Fruit fly (Drosophila melanogaster) whole organism, embryonic: ENCODE measurements around the gene CG5050.

ENCODE experiments used
- BtbVII ChIP-seq: fragments of 200-800 bp; sonication (Bioruptor generic); optimal IDR thresholded peaks from 3 replicates; lab custom pipeline; 2017; ENCODE audit warnings: missing biosample characterization, mild to moderate bottlenecking, missing genetic modification characterization
- C15 ChIP-seq: fragments of 200-800 bp; sonication (Bioruptor generic); IDR thresholded peaks from 3 replicates; pipeline ENCODE4 v1.3.6; 2022; ENCODE audit warnings: missing biosample characterization, missing genetic modification characterization
- CG10147 ChIP-seq: fragments of 200-800 bp; sonication (Bioruptor generic); optimal IDR thresholded peaks from 2 replicates; lab custom pipeline; 2019; ENCODE audit warnings: missing biosample characterization, mild to moderate bottlenecking, missing genetic modification characterization, moderate library complexity
- CG10462 ChIP-seq: fragments of 200-800 bp; sonication (Bioruptor generic); optimal IDR thresholded peaks from 2 replicates; lab custom pipeline; 2016; ENCODE audit warnings: missing biosample characterization, missing genetic modification characterization
- CG11456 ChIP-seq: fragments of 200-800 bp; sonication (Bioruptor generic); IDR thresholded peaks from 3 replicates; pipeline ENCODE4 v1.3.6; 2022; ENCODE audit warnings: missing biosample characterization, missing genetic modification characterization
- CG11504 ChIP-seq: fragments of 200-800 bp; sonication (Bioruptor generic); optimal IDR thresholded peaks from 3 replicates; lab custom pipeline; 2019; ENCODE audit warnings: missing biosample characterization, mild to moderate bottlenecking, missing genetic modification characterization, moderate library complexity
- CG14710 ChIP-seq: fragments of 200-800 bp; sonication (Bioruptor generic); optimal IDR thresholded peaks from 3 replicates; lab custom pipeline; 2019; ENCODE audit warnings: missing biosample characterization, mild to moderate bottlenecking, missing genetic modification characterization, moderate library complexity
- CG15269 ChIP-seq: fragments of 200-800 bp; sonication (Bioruptor generic); optimal IDR thresholded peaks from 2 replicates; lab custom pipeline; 2018; ENCODE audit warnings: missing biosample characterization, mild to moderate bottlenecking, missing genetic modification characterization, moderate library complexity
- CG2129 ChIP-seq: fragments of 200-800 bp; sonication (Bioruptor generic); IDR thresholded peaks from 2 replicates; pipeline ENCODE4 v1.3.6; 2022; ENCODE audit warnings: missing biosample characterization, missing genetic modification characterization; ENCODE audit not compliant: partially characterized antibody
- CG2889 ChIP-seq: fragments of 200-800 bp; sonication (Bioruptor generic); IDR thresholded peaks from 3 replicates; pipeline ENCODE4 v1.3.6; 2022; ENCODE audit warnings: missing biosample characterization, missing genetic modification characterization
- CG31224 ChIP-seq: fragments of 200-800 bp; sonication (Bioruptor generic); IDR thresholded peaks from 2 replicates; pipeline ENCODE4 v1.3.6; 2022; ENCODE audit warnings: missing biosample characterization, missing genetic modification characterization
- CG33213 ChIP-seq: fragments of 200-800 bp; sonication (Bioruptor generic); optimal IDR thresholded peaks from 3 replicates; lab custom pipeline; 2016; ENCODE audit warnings: missing biosample characterization, missing genetic modification characterization
- CG34376 ChIP-seq: fragments of 200-800 bp; sonication (Bioruptor generic); optimal IDR thresholded peaks from 2 replicates; lab custom pipeline; 2018; ENCODE audit warnings: missing biosample characterization, mild to moderate bottlenecking, missing genetic modification characterization
- CG3995 ChIP-seq: fragments of 200-800 bp; sonication (Bioruptor generic); optimal IDR thresholded peaks from 3 replicates; lab custom pipeline; 2016; ENCODE audit warnings: missing biosample characterization, missing genetic modification characterization
- CG6689 ChIP-seq: fragments of 200-800 bp; sonication (Bioruptor generic); IDR thresholded peaks from 2 replicates; pipeline ENCODE4 v1.3.6; 2022; ENCODE audit warnings: missing biosample characterization, missing genetic modification characterization
- CG7372 ChIP-seq: fragments of 200-800 bp; sonication (Bioruptor generic); IDR thresholded peaks from 2 replicates; pipeline ENCODE4 v1.3.6; 2022; ENCODE audit warnings: missing biosample characterization, missing genetic modification characterization
- CG7987 ChIP-seq: fragments of 200-800 bp; sonication (Bioruptor generic); optimal IDR thresholded peaks from 2 replicates; lab custom pipeline; 2018; ENCODE audit warnings: missing biosample characterization, mild to moderate bottlenecking, missing genetic modification characterization, moderate library complexity
- CG8359 ChIP-seq: fragments of 200-800 bp; sonication (Bioruptor generic); optimal IDR thresholded peaks from 2 replicates; lab custom pipeline; 2017; ENCODE audit warnings: missing biosample characterization, mild to moderate bottlenecking, missing genetic modification characterization, borderline replicate concordance
- D ChIP-seq, 2 experiments: fragments of 200-800 bp in 1 of 2; fragments of >200 bp in 1 of 2; sonication (Bioruptor generic) in 1 of 2; optimal IDR thresholded peaks; 2 replicates in 1 of 2; 3 replicates in 1 of 2; lab custom pipeline; 2017; ENCODE audit warnings: mild to moderate bottlenecking in 1 of 2, missing biosample characterization in 1 of 2, missing genetic modification characterization in 1 of 2, missing genetic modification reagents in 1 of 2
- Dad ChIP-seq: fragments of 200-800 bp; sonication (Bioruptor generic); optimal IDR thresholded peaks from 3 replicates; lab custom pipeline; 2016; ENCODE audit warnings: missing biosample characterization, missing genetic modification characterization
- Dek ChIP-seq: fragments of 200-800 bp; sonication (Bioruptor generic); optimal IDR thresholded peaks from 3 replicates; lab custom pipeline; 2019; ENCODE audit warnings: missing biosample characterization, mild to moderate bottlenecking, missing genetic modification characterization, moderate library complexity
- Dip3 ChIP-seq: fragments of 200-800 bp; sonication (Bioruptor generic); optimal IDR thresholded peaks from 3 replicates; lab custom pipeline; 2016; ENCODE audit warnings: missing biosample characterization, missing genetic modification characterization
- Doc3 ChIP-seq: fragments of 200-800 bp; sonication (Bioruptor generic); IDR thresholded peaks from 3 replicates; pipeline ENCODE4 v1.3.6; 2022; ENCODE audit warnings: missing biosample characterization, missing genetic modification characterization; ENCODE audit not compliant: partially characterized antibody
- ERR ChIP-seq: fragments of 200-800 bp; sonication (Bioruptor generic); optimal IDR thresholded peaks from 2 replicates; lab custom pipeline; 2016; ENCODE audit warnings: missing biosample characterization, missing genetic modification characterization
- HLH4C ChIP-seq: fragments of 200-800 bp; sonication (Bioruptor generic); IDR thresholded peaks from 3 replicates; pipeline ENCODE4 v1.3.6; 2022; ENCODE audit warnings: missing biosample characterization, missing genetic modification characterization; ENCODE audit not compliant: partially characterized antibody
- Hmr ChIP-seq: fragments of 200-800 bp; sonication (Bioruptor generic); optimal IDR thresholded peaks from 3 replicates; lab custom pipeline; 2017; ENCODE audit warnings: mild to moderate bottlenecking, missing biosample characterization, missing genetic modification reagents, missing genetic modification characterization
- MTF-1 ChIP-seq: fragments of 200-800 bp; sonication (Bioruptor generic); optimal IDR thresholded peaks from 2 replicates; lab custom pipeline; 2018; ENCODE audit warnings: missing biosample characterization, mild to moderate bottlenecking, missing genetic modification characterization, borderline replicate concordance
- NFAT ChIP-seq: fragments of 200-800 bp; sonication (Bioruptor generic); IDR thresholded peaks from 2 replicates; pipeline ENCODE4 v1.3.6; 2022; ENCODE audit warnings: missing biosample characterization, missing genetic modification characterization
- NfI ChIP-seq: fragments of 200-800 bp; sonication (Bioruptor generic); optimal IDR thresholded peaks from 3 replicates; lab custom pipeline; 2018; ENCODE audit warnings: missing biosample characterization, mild to moderate bottlenecking, missing genetic modification characterization, moderate library complexity
- Scr ChIP-seq: fragments of 200-800 bp; sonication (Bioruptor generic); IDR thresholded peaks from 2 replicates; pipeline ENCODE4 v1.3.6; 2022; ENCODE audit warnings: missing biosample characterization, missing genetic modification characterization; ENCODE audit not compliant: partially characterized antibody
- Stat92E ChIP-seq, 3 experiments: fragments of >200 bp in 2 of 3; fragments of 200-800 bp in 1 of 3; sonication (Bioruptor generic) in 1 of 3; optimal IDR thresholded peaks; 2 replicates each; lab custom pipeline; 2017 to 2019; ENCODE audit warnings: missing biosample characterization in 3 of 3, missing genetic modification characterization in 3 of 3, mild to moderate bottlenecking in 1 of 3, moderate library complexity in 1 of 3
- dysf ChIP-seq: fragments of 200-800 bp; sonication (Bioruptor generic); IDR thresholded peaks from 3 replicates; pipeline ENCODE4 v1.3.6; 2022; ENCODE audit warnings: missing biosample characterization, missing genetic modification characterization
- esg ChIP-seq: fragments of 200-800 bp; sonication (Bioruptor generic); conservative IDR thresholded peaks from 2 replicates; pipeline ENCODE4 v1.3.6; 2022; ENCODE audit warnings: missing biosample characterization, missing genetic modification characterization
- gcm2 ChIP-seq: fragments of 200-800 bp; sonication (Bioruptor generic); optimal IDR thresholded peaks from 2 replicates; lab custom pipeline; 2016; ENCODE audit warnings: missing biosample characterization, missing genetic modification characterization
- gsb-n ChIP-seq: fragments of 200-800 bp; sonication (Bioruptor generic); optimal IDR thresholded peaks from 3 replicates; lab custom pipeline; 2018; ENCODE audit warnings: missing biosample characterization, mild to moderate bottlenecking, missing genetic modification characterization
- gt ChIP-seq: fragments of 200-800 bp; sonication (Bioruptor generic); IDR thresholded peaks from 2 replicates; pipeline ENCODE4 v1.3.6; 2022; ENCODE audit warnings: missing biosample characterization, missing genetic modification characterization
- ham ChIP-seq: fragments of 200-800 bp; sonication (Bioruptor generic); IDR thresholded peaks from 2 replicates; pipeline ENCODE4 v1.3.6; 2022; ENCODE audit warnings: missing biosample characterization, missing genetic modification characterization
- jigr1 ChIP-seq: fragments of 200-800 bp; sonication (Bioruptor generic); IDR thresholded peaks from 3 replicates; pipeline ENCODE4 v1.3.6; 2022; ENCODE audit warnings: missing biosample characterization, missing genetic modification characterization
- kay ChIP-seq: fragments of 200-800 bp; sonication (Bioruptor generic); optimal IDR thresholded peaks from 2 replicates; lab custom pipeline; 2016; ENCODE audit warnings: missing biosample characterization, missing genetic modification characterization
- ken ChIP-seq: fragments of 200-800 bp; sonication (Bioruptor generic); IDR thresholded peaks from 3 replicates; pipeline ENCODE4 v1.3.6; 2022; ENCODE audit warnings: missing biosample characterization, missing genetic modification characterization
- nau ChIP-seq: fragments of 200-800 bp; sonication (Bioruptor generic); optimal IDR thresholded peaks from 3 replicates; lab custom pipeline; 2017; ENCODE audit warnings: missing biosample characterization, mild to moderate bottlenecking, missing genetic modification characterization, missing genetic modification reagents
- sd ChIP-seq: fragments of 200-800 bp; sonication (Bioruptor generic); optimal IDR thresholded peaks from 3 replicates; lab custom pipeline; 2018; ENCODE audit warnings: missing biosample characterization, mild to moderate bottlenecking, missing genetic modification characterization, moderate library complexity
- sima ChIP-seq: fragments of 200-800 bp; sonication (Bioruptor generic); optimal IDR thresholded peaks from 2 replicates; lab custom pipeline; 2016; ENCODE audit warnings: missing biosample characterization, missing genetic modification characterization
- slp2 ChIP-seq: fragments of 200-800 bp; sonication (Bioruptor generic); optimal IDR thresholded peaks from 2 replicates; lab custom pipeline; 2016; ENCODE audit warnings: missing biosample characterization, missing genetic modification characterization
- stwl ChIP-seq: fragments of 200-800 bp; sonication (Bioruptor generic); optimal IDR thresholded peaks from 3 replicates; lab custom pipeline; 2018; ENCODE audit warnings: missing biosample characterization, mild to moderate bottlenecking, missing genetic modification characterization, moderate library complexity
- tgo ChIP-seq: fragments of 200-800 bp; sonication (Bioruptor generic); IDR thresholded peaks from 3 replicates; pipeline ENCODE4 v1.3.6; 2022; ENCODE audit warnings: missing biosample characterization, missing genetic modification characterization
- tin ChIP-seq: fragments of 200-800 bp; sonication (Bioruptor generic); optimal IDR thresholded peaks from 3 replicates; lab custom pipeline; 2016; ENCODE audit warnings: missing biosample characterization, missing genetic modification characterization
- tll ChIP-seq, 2 experiments: fragments of 200-800 bp in 1 of 2; fragments of >200 bp in 1 of 2; sonication (Bioruptor generic) in 1 of 2; optimal IDR thresholded peaks; 2 replicates each; lab custom pipeline; 2017 to 2019; ENCODE audit warnings: missing biosample characterization in 2 of 2, missing genetic modification characterization in 2 of 2, mild to moderate bottlenecking in 1 of 2, moderate library complexity in 1 of 2
- twi ChIP-seq: fragments of 200-800 bp; optimal IDR thresholded peaks from 2 replicates; lab custom pipeline; 2019; ENCODE audit warnings: missing biosample characterization, mild to moderate bottlenecking, missing genetic modification characterization, moderate library complexity
- zen ChIP-seq: fragments of 200-800 bp; sonication (Bioruptor generic); optimal IDR thresholded peaks from 3 replicates; lab custom pipeline; 2018; ENCODE audit warnings: missing biosample characterization, mild to moderate bottlenecking, missing genetic modification characterization, moderate library complexity

Gene CG5050

dm6 chr2L:17500946-17501451 is 48.3 kb downstream of the CG5050 start, which contains the start of the genes mEFTs and Dhc36C (continued):
- TF ChIP-seq CG8359 (no peak), CG31224 (GFP tag; lab: Robert Waterston, UW) (no peak), Dad (no peak), CG6689 (GFP tag; lab: Robert Waterston, UW) (no peak), gt (no peak), CG3995 (no peak), Stat92E (GFP tag; optimal IDR thresholded peaks at IDR 0.05; lab: Kevin White, UChicago) (no peak), BtbVII (GFP tag; lab: Kevin White, UChicago) (no peak), stwl (peak; percentile 70), C15 (GFP tag; lab: Robert Waterston, UW) (no peak), NFAT (GFP tag; lab: Robert Waterston, UW) (no peak), sd (tag; lab: Kevin White, UChicago) (no peak), MTF-1 (GFP tag; lab: Kevin White, UChicago) (no peak), CG33213 (no peak), HLH4C (GFP tag; lab: Robert Waterston, UW) (peak; percentile 70), gsb-n (tag; lab: Kevin White, UChicago) (no peak), Dip3 (GFP tag; lab: Kevin White, UChicago) (no peak), Hmr (GFP tag; lab: Kevin White, UChicago) (peak; percentile 38), ham (GFP tag; lab: Robert Waterston, UW) (no peak), tll (GFP tag; optimal IDR thresholded peaks at IDR 0.05; lab: Kevin White, UChicago) (no peak), NfI (GFP tag; lab: Kevin White, UChicago) (no peak), gcm2 (GFP tag; lab: Kevin White, UChicago) (no peak), CG34376 (GFP tag; lab: Kevin White, UChicago) (no peak), CG7372 (GFP tag; lab: Robert Waterston, UW) (no peak), CG7987 (GFP tag; lab: Kevin White, UChicago) (no peak), CG14710 (tag; lab: Kevin White, UChicago) (peak; percentile 46), CG15269 (no peak), jigr1 (GFP tag; lab: Robert Waterston, UW) (no peak), esg (GFP tag; lab: Robert Waterston, UW) (no peak), nau (no peak), Scr (GFP tag; lab: Robert Waterston, UW) (peak; percentile 88), CG10462 (no peak), ERR (GFP tag; lab: Kevin White, UChicago) (no peak), tin (GFP tag; lab: Kevin White, UChicago) (no peak), D (optimal IDR thresholded peaks at IDR 0.05; lab: Kevin White, UChicago) (no peak), D (GFP tag; optimal IDR thresholded peaks at IDR 0.05; lab: Kevin White, UChicago) (no peak), kay (no peak), CG10147 (no peak), Dek (no peak), twi (tag; lab: Kevin White, UChicago) (no peak), Doc3 (peak; percentile 76), slp2 (GFP tag; lab: Kevin White, UChicago) (no peak), dysf (GFP tag; lab: Robert Waterston, UW) (no peak), CG11504 (tag; lab: Kevin White, UChicago) (peak; percentile 28), ken (GFP tag; lab: Robert Waterston, UW) (no peak), zen (peak; percentile 51), CG2129 (no peak; the same call in none of the 2 replicates), tgo (GFP tag; lab: Robert Waterston, UW) (no peak), CG2889 (GFP tag; lab: Robert Waterston, UW) (no peak), sima (GFP tag; lab: Kevin White, UChicago) (no peak), CG11456 (GFP tag; lab: Robert Waterston, UW) (no peak; the same call in 2 of the 3 replicates)
